Worm (Caenorhabditis elegans) whole organism, L4 larva: ENCODE measurements around the gene T23F6.3.

Source experiments
- F44E2.7 ChIP-seq: fragments of 200-800 bp; sonication (Bioruptor generic); IDR thresholded peaks from 2 replicates; pipeline ENCODE4 v2.1.2; 2022; ENCODE audit warnings: missing genetic modification characterization, missing compliant biosample characterization
- aha-1 ChIP-seq: fragments of 150-350 bp; peaks from one replicate; lab custom pipeline; 2014; ENCODE audit warnings: missing biosample characterization, missing genetic modification characterization
- aly-2 ChIP-seq: sonication (generic microtip); optimal IDR thresholded peaks from 2 replicates; lab custom pipeline; 2018; ENCODE audit warnings: missing biosample characterization, missing genetic modification characterization
- jun-1 ChIP-seq: fragments of 150-350 bp; optimal IDR thresholded peaks from 2 replicates; lab custom pipeline; 2014; ENCODE audit warnings: missing biosample characterization, missing genetic modification reagents, missing genetic modification characterization
- lin-13 ChIP-seq: fragments of 150-350 bp; optimal IDR thresholded peaks from 2 replicates; lab custom pipeline; 2014; ENCODE audit warnings: missing biosample characterization, missing genetic modification reagents, missing genetic modification characterization
- madf-9 ChIP-seq: fragments of 200-800 bp; sonication (Bioruptor generic); conservative IDR thresholded peaks from 2 replicates; pipeline ENCODE4 v1.3.6; 2022; ENCODE audit warnings: missing genetic modification reagents, missing genetic modification characterization, missing compliant biosample characterization
- nhr-237 ChIP-seq: sonication (generic microtip); optimal IDR thresholded peaks from 2 replicates; lab custom pipeline; 2017; ENCODE audit warnings: missing biosample characterization, missing genetic modification characterization
- zip-2 ChIP-seq: fragments of 150-350 bp; optimal IDR thresholded peaks from 2 replicates; lab custom pipeline; 2014; ENCODE audit warnings: missing biosample characterization, missing genetic modification characterization
- ztf-7 ChIP-seq: fragments of 150-350 bp; optimal IDR thresholded peaks from 2 replicates; lab custom pipeline; 2014; ENCODE audit warnings: missing biosample characterization, missing genetic modification characterization

- TF ChIP-seq zip-2 (tag; lab: Kevin White, UChicago) (no peak), lin-13 (GFP tag; lab: Kevin White, UChicago) (no peak), aha-1 (tag; lab: Kevin White, UChicago) (no peak), ztf-7 (tag; lab: Kevin White, UChicago) (no peak), nhr-237 (no peak), F44E2.7 (no peak), aly-2 (no peak), madf-9 (GFP tag; lab: Robert Waterston, UW) (no peak), jun-1 (tag; lab: Kevin White, UChicago) (no peak)
Observed at ce11 chrIV:12674700-12675099, 49.9 kb downstream of the T23F6.3 start, which contains the start of gene T23B5.4.
